Worm (Caenorhabditis elegans): ENCODE measurements around the gene lsm-4.

DNA sequence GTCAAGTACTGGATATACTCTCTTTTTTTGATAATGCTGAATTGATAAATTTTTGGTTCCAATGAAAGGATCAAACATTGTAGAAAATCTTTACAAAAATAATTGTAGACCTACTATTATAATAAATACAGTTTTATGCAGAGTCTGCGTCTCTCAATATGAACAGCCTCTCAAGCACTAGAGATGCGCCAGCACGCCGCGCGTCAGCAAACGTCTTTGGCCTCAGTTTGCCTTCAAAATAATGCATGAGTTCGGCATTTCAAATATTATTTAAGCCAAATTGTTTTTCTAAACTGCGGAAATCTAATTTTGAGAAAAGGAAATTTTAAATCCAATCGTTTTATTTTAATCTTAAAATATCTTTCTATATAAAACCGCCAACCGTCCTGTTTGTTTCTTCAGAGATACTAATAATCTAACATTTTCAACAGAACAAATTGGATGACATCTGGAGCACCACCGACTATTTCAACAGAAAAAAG is 48.7 kb upstream of the lsm-4 start, which contains the start of gene cul-4:
- no peak for TF ChIP-seq pha-4 (tag; optimal IDR thresholded peaks at IDR 0.05)
- TF ChIP-seq K02D7.2 (tag; optimal IDR thresholded peaks at IDR 0.05): no peak
- no peak for TF ChIP-seq pat-9 (tag; optimal IDR thresholded peaks at IDR 0.05)
- TF ChIP-seq dve-1 (tag; optimal IDR thresholded peaks at IDR 0.05): no peak
- TF ChIP-seq T23F11.4 (GFP tag; optimal IDR thresholded peaks at IDR 0.05): no peak
- TF ChIP-seq pha-2 (tag; optimal IDR thresholded peaks at IDR 0.05): no peak

Measured in whole organism, late embryonic.